In the genomic region with DNA sequence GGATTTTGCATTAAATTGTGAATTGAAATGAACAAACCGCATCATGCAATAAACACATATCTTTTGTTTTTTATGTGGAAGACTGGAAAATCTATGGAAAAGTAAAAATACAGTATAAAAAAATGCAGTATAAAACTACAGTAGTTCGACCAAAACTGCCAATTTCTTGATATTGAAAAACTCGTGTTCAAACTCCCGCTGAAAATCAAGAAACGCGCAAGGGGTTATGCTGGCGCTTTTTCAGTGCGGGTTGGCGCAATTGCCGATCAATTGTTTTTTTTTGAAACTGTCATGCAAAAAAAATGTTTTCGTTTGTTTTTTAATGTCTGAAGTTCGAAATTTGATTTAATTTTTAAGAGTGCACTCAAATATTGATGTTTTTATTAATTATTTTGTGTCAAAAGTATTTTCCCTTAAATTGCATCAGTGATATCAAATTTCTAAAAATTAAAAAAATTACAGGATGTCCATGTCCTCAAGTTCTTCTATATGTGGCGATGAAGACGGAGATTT, we compare ENCODE assay signal across 4 worm cellular contexts.
TF ChIP-seq lines count a peak whose summit lies in the region.

A gene (plus strand): TSS at position 463 of the 513 bp plus-strand sequence.

TF ChIP-seq in whole organism, L2 larva, 48 proteins besides CTCF, POLR2A, EP300 and RAD21 (continues in another document):
- TF ChIP-seq snpc-4 (tag; optimal IDR thresholded peaks at IDR 0.05; lab: Kevin White, UChicago) (peak; percentile 84), elt-1 (tag; optimal IDR thresholded peaks at IDR 0.05; lab: Kevin White, UChicago) (no peak), ceh-16 (tag; optimal IDR thresholded peaks at IDR 0.05; lab: Kevin White, UChicago) (peak; percentile 6), peb-1 (tag; optimal IDR thresholded peaks at IDR 0.05; lab: Kevin White, UChicago) (no peak), lin-39 (tag; optimal IDR thresholded peaks at IDR 0.05; lab: Kevin White, UChicago) (no peak), mab-5 (tag; optimal IDR thresholded peaks at IDR 0.05; lab: Kevin White, UChicago) (peak; percentile 93), nhr-10 (tag; optimal IDR thresholded peaks at IDR 0.05; lab: Kevin White, UChicago) (peak; percentile 91), egl-27 (tag; optimal IDR thresholded peaks at IDR 0.05; lab: Kevin White, UChicago) (peak; percentile 94), alr-1 (tag; optimal IDR thresholded peaks at IDR 0.05; lab: Kevin White, UChicago) (peak; percentile 38), ceh-82 (tag; optimal IDR thresholded peaks at IDR 0.05; lab: Kevin White, UChicago) (peak; percentile 43), nhr-129 (tag; optimal IDR thresholded peaks at IDR 0.05; lab: Kevin White, UChicago) (peak; percentile 87), nhr-77 (tag; optimal IDR thresholded peaks at IDR 0.05; lab: Kevin White, UChicago) (peak; percentile 79), Y55F3AM.14 (GFP tag; optimal IDR thresholded peaks at IDR 0.05; lab: Kevin White, UChicago) (no peak), crh-2 (tag; optimal IDR thresholded peaks at IDR 0.05; lab: Kevin White, UChicago) (peak; percentile 96), nhr-237 (tag; optimal IDR thresholded peaks at IDR 0.05; lab: Kevin White, UChicago) (peak; percentile 45), ztf-4 (tag; optimal IDR thresholded peaks at IDR 0.05; lab: Kevin White, UChicago) (peak; percentile 91), nhr-11 (tag; optimal IDR thresholded peaks at IDR 0.05; lab: Kevin White, UChicago) (no peak), aly-2 (tag; optimal IDR thresholded peaks at IDR 0.05; lab: Kevin White, UChicago) (no peak), dmd-4 (tag; optimal IDR thresholded peaks at IDR 0.05; lab: Kevin White, UChicago) (peak; percentile 63), gmeb-1 (tag; optimal IDR thresholded peaks at IDR 0.05; lab: Kevin White, UChicago) (peak; percentile 100), F13H6.1 (tag; optimal IDR thresholded peaks at IDR 0.05; lab: Kevin White, UChicago) (peak; percentile 96), lin-13 (GFP tag; optimal IDR thresholded peaks at IDR 0.05; lab: Kevin White, UChicago) (peak; percentile 95)

TF ChIP-seq in whole organism, L4 larva, 104 proteins besides CTCF, POLR2A, EP300 and RAD21 (continues in another document):
- TF ChIP-seq mep-1 (tag; optimal IDR thresholded peaks at IDR 0.05; lab: Kevin White, UChicago) (peak; percentile 96), lin-39 (tag; optimal IDR thresholded peaks at IDR 0.05; lab: Kevin White, UChicago) (no peak), nhr-11 (tag; optimal IDR thresholded peaks at IDR 0.05; lab: Kevin White, UChicago) (peak; percentile 84), fos-1 (tag; optimal IDR thresholded peaks at IDR 0.05; lab: Kevin White, UChicago) (no peak), unc-130 (GFP tag; optimal IDR thresholded peaks at IDR 0.05; lab: Kevin White, UChicago) (peak; percentile 52), zip-2 (tag; optimal IDR thresholded peaks at IDR 0.05; lab: Kevin White, UChicago) (peak; percentile 64), lsy-2 (tag; optimal IDR thresholded peaks at IDR 0.05; lab: Kevin White, UChicago) (peak; percentile 68 to 96), lim-7 (GFP tag; IDR thresholded peaks at IDR 0.05; lab: Robert Waterston, UW) (no peak), hlh-30 (tag; optimal IDR thresholded peaks at IDR 0.05; lab: Kevin White, UChicago; ENCODE audit: insufficient read depth) (peak; percentile 88), tra-1 (GFP tag; IDR thresholded peaks at IDR 0.05; lab: Robert Waterston, UW) (peak; percentile 86; the same call in 1 of the 2 replicates), gei-8 (GFP tag; optimal IDR thresholded peaks at IDR 0.05; lab: Kevin White, UChicago) (no peak), daf-16 (GFP tag; optimal IDR thresholded peaks at IDR 0.05; lab: Kevin White, UChicago) (peak; percentile 38 to 85), daf-16 (tag; optimal IDR thresholded peaks at IDR 0.05; lab: Kevin White, UChicago) (peak; percentile 79), egl-43 (GFP tag; IDR thresholded peaks at IDR 0.05; lab: Robert Waterston, UW) (peak; percentile 77), hif-1 (tag; optimal IDR thresholded peaks at IDR 0.05; lab: Kevin White, UChicago) (peak; percentile 52 to 72), duxl-1 (tag; optimal IDR thresholded peaks at IDR 0.05; lab: Kevin White, UChicago; ENCODE audit: poor library complexity) (peak; percentile 92), egl-27 (tag; optimal IDR thresholded peaks at IDR 0.05; lab: Kevin White, UChicago) (no peak), aly-2 (tag; optimal IDR thresholded peaks at IDR 0.05; lab: Kevin White, UChicago) (no peak), zag-1 (tag; optimal IDR thresholded peaks at IDR 0.05; lab: Kevin White, UChicago) (peak; percentile 76), lin-15B (tag; optimal IDR thresholded peaks at IDR 0.05; lab: Kevin White, UChicago) (peak; percentile 50), jun-1 (tag; optimal IDR thresholded peaks at IDR 0.05; lab: Kevin White, UChicago) (peak; percentile 69), saeg-2 (GFP tag; IDR thresholded peaks at IDR 0.05; lab: Robert Waterston, UW) (peak; percentile 91)

TF ChIP-seq in whole organism, late embryonic, 69 proteins besides CTCF, POLR2A, EP300 and RAD21 (continues in another document):
- TF ChIP-seq che-1 (tag; optimal IDR thresholded peaks at IDR 0.05; lab: Kevin White, UChicago) (peak; percentile 24), fkh-6 (tag; optimal IDR thresholded peaks at IDR 0.05; lab: Kevin White, UChicago) (no peak), lim-6 (tag; optimal IDR thresholded peaks at IDR 0.05; lab: Kevin White, UChicago) (peak; percentile 5), pat-9 (tag; optimal IDR thresholded peaks at IDR 0.05; lab: Kevin White, UChicago) (peak; percentile 37), dmd-4 (tag; optimal IDR thresholded peaks at IDR 0.05; lab: Kevin White, UChicago; ENCODE audit: borderline replicate concordance) (no peak), unc-55 (GFP tag; optimal IDR thresholded peaks at IDR 0.05; lab: Kevin White, UChicago) (peak; percentile 52), T23F11.4 (GFP tag; optimal IDR thresholded peaks at IDR 0.05; lab: Kevin White, UChicago) (peak; percentile 40), fkh-10 (GFP tag; optimal IDR thresholded peaks at IDR 0.05; lab: Kevin White, UChicago) (no peak), ceh-2 (tag; optimal IDR thresholded peaks at IDR 0.05; lab: Kevin White, UChicago) (peak; percentile 29), ztf-16 (tag; optimal IDR thresholded peaks at IDR 0.05; lab: Kevin White, UChicago) (peak; percentile 32), npax-4 (tag; optimal IDR thresholded peaks at IDR 0.05; lab: Kevin White, UChicago) (peak; percentile 35), pha-4 (tag; optimal IDR thresholded peaks at IDR 0.05; lab: Kevin White, UChicago) (no peak), ceh-14 (tag; optimal IDR thresholded peaks at IDR 0.05; lab: Kevin White, UChicago) (peak; percentile 72), mec-3 (tag; optimal IDR thresholded peaks at IDR 0.05; lab: Kevin White, UChicago; ENCODE audit: borderline replicate concordance) (no peak), hlh-13 (GFP tag; optimal IDR thresholded peaks at IDR 0.05; lab: Kevin White, UChicago) (no peak), hlh-30 (tag; optimal IDR thresholded peaks at IDR 0.05; lab: Kevin White, UChicago; ENCODE audit: insufficient read depth) (peak; percentile 64), ama-1 (optimal IDR thresholded peaks at IDR 0.05; lab: Kevin White, UChicago) (no peak), pha-2 (tag; optimal IDR thresholded peaks at IDR 0.05; lab: Kevin White, UChicago) (peak; percentile 44), ceh-9 (tag; optimal IDR thresholded peaks at IDR 0.05; lab: Kevin White, UChicago) (no peak), ceh-24 (tag; optimal IDR thresholded peaks at IDR 0.05; lab: Kevin White, UChicago) (no peak), ttx-3 (tag; optimal IDR thresholded peaks at IDR 0.05; lab: Kevin White, UChicago) (peak; percentile 30), pax-1 (tag; optimal IDR thresholded peaks at IDR 0.05; lab: Kevin White, UChicago) (peak; percentile 20), tbx-2 (tag; optimal IDR thresholded peaks at IDR 0.05; lab: Kevin White, UChicago) (peak; percentile 70)

TF ChIP-seq in whole organism, mixed stage, embryonic, 35 proteins besides CTCF, POLR2A, EP300 and RAD21 (continues in another document):
- TF ChIP-seq nhr-12 (tag; optimal IDR thresholded peaks at IDR 0.05; lab: Kevin White, UChicago): no peak
- TF ChIP-seq nhr-2 (tag; optimal IDR thresholded peaks at IDR 0.05; lab: Kevin White, UChicago): no peak
- TF ChIP-seq cnd-1 (tag; optimal IDR thresholded peaks at IDR 0.05; lab: Kevin White, UChicago): peak; percentile 62
- peak; percentile 70 for TF ChIP-seq pha-4 (tag; optimal IDR thresholded peaks at IDR 0.05; lab: Kevin White, UChicago)
- TF ChIP-seq lin-13 (tag; optimal IDR thresholded peaks at IDR 0.05; lab: Kevin White, UChicago): peak; percentile 95
- TF ChIP-seq elt-1 (tag; optimal IDR thresholded peaks at IDR 0.05; lab: Kevin White, UChicago; ENCODE audit: borderline replicate concordance, insufficient read depth): no peak
- no peak for TF ChIP-seq zip-8 (tag; optimal IDR thresholded peaks at IDR 0.05; lab: Kevin White, UChicago)
- peak; percentile 60 for TF ChIP-seq ceh-39 (tag; optimal IDR thresholded peaks at IDR 0.05; lab: Kevin White, UChicago)
- peak; percentile 15 for TF ChIP-seq blmp-1 (tag; optimal IDR thresholded peaks at IDR 0.05; lab: Kevin White, UChicago)
- peak; percentile 91 for TF ChIP-seq mep-1 (tag; optimal IDR thresholded peaks at IDR 0.05; lab: Kevin White, UChicago)
- TF ChIP-seq nhr-28 (tag; optimal IDR thresholded peaks at IDR 0.05; lab: Kevin White, UChicago): no peak
- peak; percentile 59 for TF ChIP-seq ceh-83 (GFP tag; optimal IDR thresholded peaks at IDR 0.05; lab: Kevin White, UChicago)
- peak; percentile 31 for TF ChIP-seq unc-62 (GFP tag; optimal IDR thresholded peaks at IDR 0.05; lab: Kevin White, UChicago)
- no peak for TF ChIP-seq unc-39 (tag; optimal IDR thresholded peaks at IDR 0.05; lab: Kevin White, UChicago)
- TF ChIP-seq mls-2 (tag; optimal IDR thresholded peaks at IDR 0.05; lab: Kevin White, UChicago): peak; percentile 58
- no peak for TF ChIP-seq nhr-76 (tag; optimal IDR thresholded peaks at IDR 0.05; lab: Kevin White, UChicago)
- TF ChIP-seq sptf-1 (tag; optimal IDR thresholded peaks at IDR 0.05; lab: Kevin White, UChicago): peak; percentile 87
- TF ChIP-seq unc-120 (tag; optimal IDR thresholded peaks at IDR 0.05; lab: Kevin White, UChicago; ENCODE audit: poor library complexity, severe bottlenecking): no peak
- TF ChIP-seq lsy-2 (tag; optimal IDR thresholded peaks at IDR 0.05; lab: Kevin White, UChicago): peak; percentile 82
- peak; percentile 9 for TF ChIP-seq ztf-11 (tag; optimal IDR thresholded peaks at IDR 0.05; lab: Kevin White, UChicago)
- peak; percentile 13 for TF ChIP-seq drap-1 (GFP tag; optimal IDR thresholded peaks at IDR 0.05; lab: Kevin White, UChicago)
- no peak for TF ChIP-seq lin-32 (GFP tag; optimal IDR thresholded peaks at IDR 0.05; lab: Kevin White, UChicago)
- TF ChIP-seq flh-1 (GFP tag; optimal IDR thresholded peaks at IDR 0.05; lab: Kevin White, UChicago): peak; percentile 34
- TF ChIP-seq hlh-1 (tag; optimal IDR thresholded peaks at IDR 0.05; lab: Kevin White, UChicago): peak; percentile 77
- TF ChIP-seq ham-2 (GFP tag; optimal IDR thresholded peaks at IDR 0.05; lab: Kevin White, UChicago): no peak
- TF ChIP-seq ceh-43 (GFP tag; optimal IDR thresholded peaks at IDR 0.05; lab: Kevin White, UChicago): peak; percentile 59
- peak; percentile 17 for TF ChIP-seq elt-3 (tag; optimal IDR thresholded peaks at IDR 0.05; lab: Kevin White, UChicago)
